Fruit fly (Drosophila melanogaster): ENCODE results near the gene lz.

lz gene

DNA sequence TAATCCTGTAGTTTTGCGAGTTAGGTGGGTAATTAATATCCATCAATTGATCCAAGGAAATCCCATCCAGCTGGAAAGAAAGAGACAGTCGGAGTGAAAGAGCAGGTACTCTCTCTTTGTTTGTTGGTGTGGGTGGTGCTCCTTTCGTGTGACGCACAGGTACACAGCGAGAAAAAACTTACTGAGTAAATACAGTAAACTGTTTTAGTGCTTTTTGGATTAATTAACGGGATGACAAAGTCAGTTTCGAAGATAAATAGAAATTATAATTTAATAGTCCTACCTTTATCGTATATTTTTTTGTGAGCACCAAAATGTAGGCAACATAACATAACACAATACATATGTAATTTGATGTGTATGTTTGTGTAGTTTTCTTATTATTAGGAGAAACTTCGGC lies 36.4 kb upstream of the lz start (continued):
- no peak for TF ChIP-seq Dp (GFP tag; optimal IDR thresholded peaks at IDR 0.05)
- no peak for TF ChIP-seq wdn (GFP tag; IDR thresholded peaks at IDR 0.05)
- TF ChIP-seq CG17568 (GFP tag; optimal IDR thresholded peaks at IDR 0.05), result no peak
- peak; percentile 7 for TF ChIP-seq CG2116 (GFP tag; optimal IDR thresholded peaks at IDR 0.05)
- peak; percentile 26 for TF ChIP-seq Hr3 (GFP tag; optimal IDR thresholded peaks at IDR 0.05)
- peak; percentile 50; the same call in 2 of the 3 replicates for TF ChIP-seq row (GFP tag; IDR thresholded peaks at IDR 0.05)
- peak; percentile 24 for TF ChIP-seq CG17359 (tag; optimal IDR thresholded peaks at IDR 0.05)
- TF ChIP-seq insv (GFP tag; optimal IDR thresholded peaks at IDR 0.05), result no peak
- peak; percentile 15 for TF ChIP-seq chn (GFP tag; optimal IDR thresholded peaks at IDR 0.05)
- peak; percentile 7 for TF ChIP-seq CG14710 (tag; optimal IDR thresholded peaks at IDR 0.05)
- TF ChIP-seq CG14441 (GFP tag; IDR thresholded peaks at IDR 0.05), result 0 out of 2 replicates have a peak, but pooled peaks have one; percentile 20
- TF ChIP-seq gem (tag; optimal IDR thresholded peaks at IDR 0.05), result peak; percentile 59
- TF ChIP-seq aop (GFP tag; IDR thresholded peaks at IDR 0.05), result no peak
- peak; percentile 72 for TF ChIP-seq Ets65A (GFP tag)
- TF ChIP-seq tin (GFP tag; optimal IDR thresholded peaks at IDR 0.05), result peak; percentile 21
- TF ChIP-seq Stat92E (GFP tag; optimal IDR thresholded peaks at IDR 0.05), result no peak
- no peak for TF ChIP-seq CG7271 (tag; optimal IDR thresholded peaks at IDR 0.05)
- no peak for TF ChIP-seq ken (GFP tag; IDR thresholded peaks at IDR 0.05)
- no peak for TF ChIP-seq CG34224 (GFP tag; IDR thresholded peaks at IDR 0.05; ENCODE audit: partially characterized antibody)
- no peak for TF ChIP-seq CG14860 (GFP tag; IDR thresholded peaks at IDR 0.05; ENCODE audit: partially characterized antibody)
- TF ChIP-seq CG12391 (tag; optimal IDR thresholded peaks at IDR 0.05), result peak; percentile 35
- no peak for TF ChIP-seq cas (GFP tag; IDR thresholded peaks at IDR 0.05)
- peak; percentile 30 for TF ChIP-seq Hsf (GFP tag; optimal IDR thresholded peaks at IDR 0.05)
- peak; percentile 32 for TF ChIP-seq CG10267 (tag; optimal IDR thresholded peaks at IDR 0.05)
- TF ChIP-seq CG1647 (GFP tag; optimal IDR thresholded peaks at IDR 0.05), result no peak
- TF ChIP-seq esg (GFP tag; conservative IDR thresholded peaks at IDR 0.05), result peak; percentile 12; the same call in 1 of the 2 replicates
- TF ChIP-seq fd102C (GFP tag; optimal IDR thresholded peaks at IDR 0.05), result peak; percentile 27
- peak; percentile 21 for TF ChIP-seq gsb-n (tag; optimal IDR thresholded peaks at IDR 0.05)
- TF ChIP-seq Ravus (GFP tag; IDR thresholded peaks at IDR 0.05), result no peak
- TF ChIP-seq CG10979 (tag; optimal IDR thresholded peaks at IDR 0.05), result peak; percentile 53
- TF ChIP-seq stwl (tag; optimal IDR thresholded peaks at IDR 0.05), result no peak
- peak; percentile 38 for TF ChIP-seq CG17829 (tag; optimal IDR thresholded peaks at IDR 0.05)
- TF ChIP-seq CG16863 (GFP tag; optimal IDR thresholded peaks at IDR 0.05), result no peak
- no peak for TF ChIP-seq repo (GFP tag; optimal IDR thresholded peaks at IDR 0.05)
- TF ChIP-seq tna (GFP tag; IDR thresholded peaks at IDR 0.05; ENCODE audit: partially characterized antibody), result no peak
- peak in 1 of 3 experiments; percentile 39 for TF ChIP-seq lola (GFP tag; optimal IDR thresholded peaks at IDR 0.05)
- peak; percentile 20 for TF ChIP-seq nmo (GFP tag; optimal IDR thresholded peaks at IDR 0.05)
- peak; percentile 39; the same call in 1 of the 2 replicates for TF ChIP-seq Drgx (GFP tag; IDR thresholded peaks at IDR 0.05)
- peak; percentile 3 for TF ChIP-seq CG7556 (GFP tag; optimal IDR thresholded peaks at IDR 0.05)
- peak; percentile 55 for TF ChIP-seq CG2712 (tag; optimal IDR thresholded peaks at IDR 0.05)
- TF ChIP-seq D19A (tag; optimal IDR thresholded peaks at IDR 0.05), result peak; percentile 8
- no peak for TF ChIP-seq otp (GFP tag; IDR thresholded peaks at IDR 0.05)
- TF ChIP-seq CG13424 (tag; optimal IDR thresholded peaks at IDR 0.05), result peak; percentile 14
- peak; percentile 69 for TF ChIP-seq zf30C (GFP tag; optimal IDR thresholded peaks at IDR 0.05)
- peak; percentile 19 for TF ChIP-seq zen (tag; optimal IDR thresholded peaks at IDR 0.05)
- TF ChIP-seq CG1603 (tag; optimal IDR thresholded peaks at IDR 0.05), result peak; percentile 22
- TF ChIP-seq CG13775 (GFP tag; optimal IDR thresholded peaks at IDR 0.05), result peak; percentile 22
- TF ChIP-seq danr (GFP tag; IDR thresholded peaks at IDR 0.05), result no peak
- no peak for TF ChIP-seq hkb (optimal IDR thresholded peaks at IDR 0.05)
- 0 out of 2 replicates have a peak, but pooled peaks have one; percentile 28 for TF ChIP-seq hkb (GFP tag; IDR thresholded peaks at IDR 0.05)

Data from whole organism, embryonic.